Worm (Caenorhabditis elegans): ENCODE results near the gene ife-1.

DNA sequence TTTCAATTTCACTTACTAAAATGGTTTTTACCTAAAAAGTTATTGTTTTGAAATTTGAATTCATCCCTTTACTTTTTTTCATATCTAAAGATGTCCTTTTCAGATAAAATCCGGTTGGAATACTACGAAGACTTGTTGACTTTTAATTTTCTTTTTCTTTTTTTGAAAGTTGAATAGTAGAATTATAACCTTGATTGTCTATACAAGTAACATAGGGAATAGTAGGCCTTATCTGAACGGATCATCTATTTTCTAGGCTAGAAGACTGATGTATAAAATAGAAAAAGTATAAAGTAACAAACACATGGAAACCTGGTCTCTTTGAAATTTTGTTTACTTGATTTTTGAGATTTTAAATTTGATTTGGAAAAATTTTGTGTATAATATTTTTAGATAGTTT is 37.7 kb downstream of the ife-1 start:
- no peak for TF ChIP-seq pha-4 (tag; optimal IDR thresholded peaks at IDR 0.05)
- no peak for TF ChIP-seq unc-62 (GFP tag; optimal IDR thresholded peaks at IDR 0.05)
- no peak for TF ChIP-seq lin-13 (tag; optimal IDR thresholded peaks at IDR 0.05)
- TF ChIP-seq ztf-11 (tag; optimal IDR thresholded peaks at IDR 0.05), result no peak
- TF ChIP-seq drap-1 (GFP tag; optimal IDR thresholded peaks at IDR 0.05), result no peak
- TF ChIP-seq sem-2 (GFP tag; optimal IDR thresholded peaks at IDR 0.05), result no peak
- TF ChIP-seq flh-1 (GFP tag; optimal IDR thresholded peaks at IDR 0.05), result no peak
